Fruit fly (Drosophila melanogaster): ENCODE data around the gene msl-2.

msl-2 gene

dm6 chr2L:3435086-3435485 is 30.8 kb downstream of the msl-2 start (continued):
- no peak for TF ChIP-seq Hey (tag; optimal IDR thresholded peaks at IDR 0.05)
- TF ChIP-seq Dp (GFP tag; optimal IDR thresholded peaks at IDR 0.05) = no peak
- TF ChIP-seq CG12659 (GFP tag; optimal IDR thresholded peaks at IDR 0.05) = no peak
- TF ChIP-seq dpn (GFP tag; optimal IDR thresholded peaks at IDR 0.05) = peak; percentile 6 to 18
- TF ChIP-seq CG34224 (GFP tag; IDR thresholded peaks at IDR 0.05; ENCODE audit: partially characterized antibody) = no peak
- TF ChIP-seq CG3726 (GFP tag; IDR thresholded peaks at IDR 0.05) = peak; percentile 43; the same call in 1 of the 3 replicates
- TF ChIP-seq Sry-δ (GFP tag; optimal IDR thresholded peaks at IDR 0.05) = no peak
- no peak for TF ChIP-seq ftz-f1 (GFP tag; optimal IDR thresholded peaks at IDR 0.05)
- peak; percentile 78 for TF ChIP-seq HLH3B (GFP tag; IDR thresholded peaks at IDR 0.05)
- TF ChIP-seq CG32532 (GFP tag; IDR thresholded peaks at IDR 0.05) = 0 out of 2 replicates have a peak, but pooled peaks have one; percentile 25
- no peak for TF ChIP-seq CG2202 (tag; optimal IDR thresholded peaks at IDR 0.05)
- TF ChIP-seq Fer3 (tag; optimal IDR thresholded peaks at IDR 0.05) = no peak
- no peak for TF ChIP-seq pb (GFP tag; optimal IDR thresholded peaks at IDR 0.05)
- peak; percentile 33; the same call in 1 of the 2 replicates for TF ChIP-seq CG5953 (GFP tag; IDR thresholded peaks at IDR 0.05)
- peak; percentile 2 for TF ChIP-seq CG9609 (GFP tag; optimal IDR thresholded peaks at IDR 0.05)
- TF ChIP-seq CG18599 (GFP tag; optimal IDR thresholded peaks at IDR 0.05) = peak; percentile 48
- 0 out of 2 replicates have a peak, but pooled peaks have one; percentile 25 for TF ChIP-seq CG4360 (GFP tag; IDR thresholded peaks at IDR 0.05)
- peak; percentile 22 for TF ChIP-seq CG16815 (GFP tag; optimal IDR thresholded peaks at IDR 0.05)
- TF ChIP-seq B-H2 (GFP tag; optimal IDR thresholded peaks at IDR 0.05) = no peak
- no peak for TF ChIP-seq CG15073 (GFP tag; optimal IDR thresholded peaks at IDR 0.05)
- no peak for TF ChIP-seq sqz (GFP tag; optimal IDR thresholded peaks at IDR 0.05)
- TF ChIP-seq Blimp-1 (GFP tag; optimal IDR thresholded peaks at IDR 0.05) = peak; percentile 52
- peak; percentile 19 for TF ChIP-seq CG12769 (tag; optimal IDR thresholded peaks at IDR 0.05)
- TF ChIP-seq CG7963 (GFP tag; IDR thresholded peaks at IDR 0.05; ENCODE audit: partially characterized antibody) = no peak
- TF ChIP-seq sc (optimal IDR thresholded peaks at IDR 0.05) = no peak
- TF ChIP-seq sc (GFP tag; optimal IDR thresholded peaks at IDR 0.05) = peak; percentile 2
- TF ChIP-seq CG10147 (GFP tag; optimal IDR thresholded peaks at IDR 0.05) = no peak
- TF ChIP-seq CG11093 (GFP tag; IDR thresholded peaks at IDR 0.05) = peak; percentile 58; the same call in 1 of the 3 replicates
- TF ChIP-seq CG10267 (tag; optimal IDR thresholded peaks at IDR 0.05) = peak; percentile 19
- TF ChIP-seq repo (GFP tag; optimal IDR thresholded peaks at IDR 0.05) = no peak
- TF ChIP-seq Tbp (GFP tag; optimal IDR thresholded peaks at IDR 0.05) = no peak
- TF ChIP-seq CG8359 (GFP tag; optimal IDR thresholded peaks at IDR 0.05; ENCODE audit: borderline replicate concordance) = no peak
- no peak for TF ChIP-seq CG10274 (GFP tag; optimal IDR thresholded peaks at IDR 0.05)
- TF ChIP-seq nom (GFP tag; optimal IDR thresholded peaks at IDR 0.05) = no peak
- no peak for TF ChIP-seq trh (GFP tag; optimal IDR thresholded peaks at IDR 0.05)
- TF ChIP-seq CG34376 (GFP tag; optimal IDR thresholded peaks at IDR 0.05) = no peak
- TF ChIP-seq CG15514 (GFP tag; optimal IDR thresholded peaks at IDR 0.05) = peak; percentile 9
- TF ChIP-seq Doc3 (GFP tag; IDR thresholded peaks at IDR 0.05; ENCODE audit: partially characterized antibody) = no peak
- TF ChIP-seq dmrt99B (tag; optimal IDR thresholded peaks at IDR 0.05) = peak; percentile 69
- TF ChIP-seq sens (GFP tag) = peak; percentile 85
- TF ChIP-seq Optix (GFP tag; IDR thresholded peaks at IDR 0.05) = peak; percentile 69
- peak; percentile 13 for TF ChIP-seq pnt (GFP tag; optimal IDR thresholded peaks at IDR 0.05)
- no peak for TF ChIP-seq ato (GFP tag; IDR thresholded peaks at IDR 0.05; ENCODE audit: partially characterized antibody)
- TF ChIP-seq ems (GFP tag; optimal IDR thresholded peaks at IDR 0.05) = no peak
- TF ChIP-seq Lpt (GFP tag; optimal IDR thresholded peaks at IDR 0.05) = no peak
- peak; percentile 89 for TF ChIP-seq Ets65A (GFP tag)
- no peak for TF ChIP-seq so (GFP tag; IDR thresholded peaks at IDR 0.05)
- no peak; the same call in 1 of the 2 replicates for TF ChIP-seq wdn (GFP tag; IDR thresholded peaks at IDR 0.05)
- TF ChIP-seq CG10979 (tag; optimal IDR thresholded peaks at IDR 0.05) = peak; percentile 57
- no peak for TF ChIP-seq hkb (optimal IDR thresholded peaks at IDR 0.05)
- TF ChIP-seq hkb (GFP tag; IDR thresholded peaks at IDR 0.05) = peak; percentile 67
